Worm (Caenorhabditis elegans) whole organism, L4/young adult: ENCODE measurements around the gene Y67D2.2.
A peak's percentile ranks its signal among the peaks of the same experiment; 100 is the strongest.

Experiments used
- W03F9.2 ChIP-seq: fragments of 150-350 bp; optimal IDR thresholded peaks from 2 replicates; lab custom pipeline; 2014; ENCODE audit warnings: missing biosample characterization, missing genetic modification characterization
- dao-5 ChIP-seq: sonication (generic microtip); optimal IDR thresholded peaks from 2 replicates; lab custom pipeline; 2016; ENCODE audit warnings: missing genotype, missing genetic modification characterization, moderate library complexity, missing compliant biosample characterization
- him-1 ChIP-seq: sonication (generic microtip); optimal IDR thresholded peaks from 2 replicates; lab custom pipeline; 2016; ENCODE audit warnings: missing genotype, missing genetic modification reagents, missing genetic modification characterization, missing compliant biosample characterization

The Y67D2.2 gene

ce11 chrIII:1578566-1578965, 20.0 kb downstream of the Y67D2.2 start:
- TF ChIP-seq W03F9.2 (tag; lab: Kevin White, UChicago) (no peak), dao-5 (tag; lab: Kevin White, UChicago) (no peak), him-1 (tag; lab: Kevin White, UChicago) (no peak)

ce11 chrIII:1579001-1579400, 20.4 kb downstream of the Y67D2.2 start:
- TF ChIP-seq him-1 (tag; lab: Kevin White, UChicago) (no peak), W03F9.2 (tag; lab: Kevin White, UChicago) (no peak), dao-5 (tag; lab: Kevin White, UChicago) (no peak)

ce11 chrIII:1580142-1580541, 21.5 kb downstream of the Y67D2.2 start:
- TF ChIP-seq him-1 (tag; lab: Kevin White, UChicago), result no peak
- no peak for TF ChIP-seq W03F9.2 (tag; lab: Kevin White, UChicago)
- TF ChIP-seq dao-5 (tag; lab: Kevin White, UChicago), result no peak

DNA sequence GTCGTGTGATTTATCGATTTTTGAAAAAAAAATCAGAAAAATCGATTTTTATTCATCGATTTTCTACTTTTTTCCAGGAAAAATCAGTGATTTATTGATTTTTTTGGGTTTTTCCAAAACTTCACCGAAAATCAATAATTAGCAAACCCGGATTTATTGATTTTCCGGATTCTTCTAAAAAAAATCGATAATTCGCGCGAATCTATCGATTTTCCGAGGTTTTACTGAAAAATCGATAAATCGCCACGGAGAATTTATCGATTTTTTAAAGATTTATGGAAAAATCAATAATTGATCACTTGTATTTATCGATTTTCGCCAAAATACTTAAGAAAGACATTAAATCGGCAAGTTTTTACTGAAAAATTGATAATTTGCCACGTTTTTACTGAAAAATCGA, 24.9 kb downstream of the Y67D2.2 start:
- no peak for TF ChIP-seq him-1 (tag; lab: Kevin White, UChicago)
- TF ChIP-seq dao-5 (tag; lab: Kevin White, UChicago), result no peak
- TF ChIP-seq W03F9.2 (tag; lab: Kevin White, UChicago), result no peak

ce11 chrIII:1584216-1584715, 25.7 kb downstream of the Y67D2.2 start:
- TF ChIP-seq W03F9.2 (tag; lab: Kevin White, UChicago) (no peak), dao-5 (tag; lab: Kevin White, UChicago) (no peak), him-1 (tag; lab: Kevin White, UChicago) (no peak)

- no peak for TF ChIP-seq dao-5 (tag; lab: Kevin White, UChicago)
- TF ChIP-seq him-1 (tag; lab: Kevin White, UChicago), result no peak
- TF ChIP-seq W03F9.2 (tag; lab: Kevin White, UChicago), result no peak
Measured at ce11 chrIII:1591681-1592080, 33.1 kb downstream of the Y67D2.2 start.

- TF ChIP-seq W03F9.2 (tag; lab: Kevin White, UChicago) (no peak), him-1 (tag; lab: Kevin White, UChicago) (no peak), dao-5 (tag; lab: Kevin White, UChicago) (no peak)
Measured at ce11 chrIII:1598927-1599326, 40.3 kb downstream of the Y67D2.2 start.

- no peak for TF ChIP-seq dao-5 (tag; lab: Kevin White, UChicago)
- TF ChIP-seq W03F9.2 (tag; lab: Kevin White, UChicago), result no peak
- TF ChIP-seq him-1 (tag; lab: Kevin White, UChicago), result no peak
Measured at ce11 chrIII:1600670-1601194, 42.1 kb downstream of the Y67D2.2 start, which contains the start of gene sms-3. Gene sms-3, minus strand, starts transcription at chrIII:1601144.

DNA sequence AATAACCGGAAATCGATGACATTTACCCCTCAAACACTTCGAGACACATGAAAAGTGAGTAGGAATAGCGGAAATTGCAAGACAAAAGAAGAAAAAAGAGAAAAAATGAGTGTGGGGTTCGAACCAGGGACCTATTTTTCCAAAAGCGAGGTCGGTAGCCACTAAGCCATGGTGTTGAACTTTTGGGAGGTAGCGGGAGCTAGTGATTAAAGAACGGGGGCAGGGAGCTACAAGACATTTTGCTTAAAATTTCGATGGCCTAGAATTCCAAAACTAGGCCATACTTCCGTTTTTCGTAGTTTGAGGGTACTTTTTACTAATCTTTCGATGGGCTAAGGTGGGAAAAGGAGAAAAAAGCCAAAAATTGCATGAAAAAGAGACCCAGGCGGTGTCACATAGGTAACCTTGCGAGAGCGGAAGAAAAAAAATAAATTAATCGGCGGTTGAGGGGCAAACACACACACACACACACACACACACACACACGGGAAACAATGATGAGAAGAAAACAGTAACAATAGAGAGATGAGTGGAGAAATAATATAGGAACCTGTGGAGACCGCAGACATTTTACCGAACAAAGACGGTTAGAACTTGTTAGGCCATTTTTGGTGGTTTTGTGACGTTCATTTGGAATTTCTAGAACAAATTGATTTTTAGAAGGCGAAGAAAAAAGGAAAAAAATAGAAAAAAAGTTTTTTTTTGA, 43.0 kb downstream of the Y67D2.2 start:
- TF ChIP-seq dao-5 (tag; lab: Kevin White, UChicago) (peak; percentile 24), W03F9.2 (tag; lab: Kevin White, UChicago) (no peak), him-1 (tag; lab: Kevin White, UChicago) (no peak)

DNA sequence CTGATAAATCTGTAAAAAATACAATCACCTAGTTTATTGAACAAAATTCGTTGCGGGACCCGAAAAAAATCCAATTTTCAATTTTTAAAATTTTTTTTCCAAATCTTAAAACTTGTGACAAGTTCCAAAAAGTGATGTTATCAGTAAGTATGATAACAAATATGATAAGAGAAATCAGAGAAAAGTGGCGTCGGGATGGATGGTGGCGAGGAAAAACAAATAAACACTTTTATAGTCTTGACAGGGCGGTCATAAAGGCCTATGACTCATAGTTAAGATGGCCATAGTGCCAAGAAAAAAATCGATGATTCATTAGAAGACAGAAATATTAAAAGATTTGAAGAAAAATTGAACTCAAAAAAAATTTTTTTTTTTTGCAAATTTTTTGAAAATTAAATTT, 44.1 kb downstream of the Y67D2.2 start:
- TF ChIP-seq him-1 (tag; lab: Kevin White, UChicago) (no peak), dao-5 (tag; lab: Kevin White, UChicago) (no peak), W03F9.2 (tag; lab: Kevin White, UChicago) (no peak)

DNA sequence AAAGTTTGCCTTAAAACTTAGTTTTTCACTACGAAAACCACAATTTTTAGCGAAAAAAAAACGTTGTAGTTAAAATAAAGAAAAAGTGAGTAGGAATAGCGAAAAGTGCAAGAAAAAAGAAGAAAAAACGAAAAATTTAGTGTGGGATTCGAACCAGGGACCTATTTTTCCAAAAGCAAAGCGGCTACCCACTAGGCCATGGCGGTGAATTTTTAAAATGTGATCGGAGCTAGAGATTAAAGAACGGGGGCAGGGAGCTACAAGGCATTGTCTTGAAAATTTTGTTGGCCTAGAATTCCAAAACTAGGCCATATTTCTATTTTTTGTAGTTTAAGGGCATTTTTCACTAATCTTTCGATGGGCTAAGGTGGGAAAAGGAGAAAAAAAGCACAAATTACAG, 45.2 kb downstream of the Y67D2.2 start:
- no peak for TF ChIP-seq W03F9.2 (tag; lab: Kevin White, UChicago)

- TF ChIP-seq W03F9.2 (tag; lab: Kevin White, UChicago), result peak; percentile 12
- peak; percentile 40 for TF ChIP-seq him-1 (tag; lab: Kevin White, UChicago)
- TF ChIP-seq dao-5 (tag; lab: Kevin White, UChicago), result peak; percentile 31
Measured at ce11 chrIII:1604514-1604976, 45.9 kb downstream of the Y67D2.2 start, which contains the start of gene Y22D7AL.6. Gene Y22D7AL.6, plus strand, starts transcription at chrIII:1604926.

DNA sequence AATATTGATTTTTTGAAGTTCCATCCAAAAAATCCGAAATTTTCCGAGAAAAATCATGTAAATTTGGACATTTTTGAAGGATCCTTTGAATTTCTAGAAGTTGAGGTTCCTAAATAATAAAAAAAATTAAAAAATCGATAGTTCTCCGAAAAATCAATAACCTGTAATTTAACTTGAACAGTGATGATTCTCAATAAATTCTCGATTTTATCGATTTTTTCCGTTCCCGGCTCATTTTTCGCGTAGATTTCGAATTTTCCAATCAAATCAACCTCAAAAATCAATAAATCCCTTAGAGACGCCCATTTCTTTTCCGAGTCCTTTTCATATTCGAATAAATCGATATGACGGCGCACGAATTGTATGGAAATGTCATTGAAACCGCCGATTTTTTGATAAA, 49.1 kb downstream of the Y67D2.2 start:
- TF ChIP-seq dao-5 (tag; lab: Kevin White, UChicago) (no peak), him-1 (tag; lab: Kevin White, UChicago) (no peak), W03F9.2 (tag; lab: Kevin White, UChicago) (no peak)

DNA sequence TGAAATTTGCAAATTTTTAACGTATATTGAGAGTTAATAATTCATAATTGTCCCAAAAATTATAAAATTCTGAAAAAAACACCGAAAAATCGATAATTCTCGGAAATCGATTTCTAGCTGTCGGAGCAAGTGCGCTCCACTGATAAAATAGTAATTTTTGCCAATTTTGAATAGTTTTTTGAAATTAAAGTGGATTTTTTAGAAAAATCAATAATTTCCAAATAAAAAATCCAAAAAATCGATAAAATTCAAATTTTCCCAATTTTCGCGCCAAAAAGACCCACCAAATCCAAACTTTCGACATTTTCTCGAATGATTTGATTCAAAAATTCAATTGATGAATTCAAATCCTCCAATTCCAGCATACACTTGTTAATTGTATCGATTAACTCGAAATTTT, 52.3 kb downstream of the Y67D2.2 start:
- TF ChIP-seq W03F9.2 (tag; lab: Kevin White, UChicago) (no peak), dao-5 (tag; lab: Kevin White, UChicago) (no peak), him-1 (tag; lab: Kevin White, UChicago) (no peak)
